Fruit fly (Drosophila melanogaster) whole organism, embryonic: ENCODE results near the gene CG42449.

Experiments
- BEAF-32 ChIP-seq: fragments of 200-800 bp; sonication (Bioruptor generic); optimal IDR thresholded peaks from 3 replicates; lab custom pipeline; 2017; ENCODE audit warnings: missing biosample characterization, missing genetic modification characterization, mild to moderate bottlenecking, moderate library complexity, missing genetic modification reagents
- CG12071 ChIP-seq: fragments of 200-800 bp; sonication (Bioruptor generic); optimal IDR thresholded peaks from 3 replicates; lab custom pipeline; 2018; ENCODE audit warnings: missing biosample characterization, mild to moderate bottlenecking, missing genetic modification characterization
- CG12155 ChIP-seq: fragments of 200-800 bp; sonication (Bioruptor generic); optimal IDR thresholded peaks from 3 replicates; lab custom pipeline; 2016; ENCODE audit warnings: missing biosample characterization, missing genetic modification characterization
- CG14710 ChIP-seq: fragments of 200-800 bp; sonication (Bioruptor generic); optimal IDR thresholded peaks from 3 replicates; lab custom pipeline; 2019; ENCODE audit warnings: missing biosample characterization, mild to moderate bottlenecking, missing genetic modification characterization, moderate library complexity
- CG14860 ChIP-seq: fragments of 200-800 bp; sonication (Bioruptor generic); IDR thresholded peaks from 3 replicates; pipeline ENCODE4 v1.3.6; 2022; ENCODE audit warnings: missing biosample characterization, missing genetic modification characterization; ENCODE audit not compliant: partially characterized antibody
- CG15696 ChIP-seq: fragments of 200-800 bp; sonication (Bioruptor generic); optimal IDR thresholded peaks from 2 replicates; lab custom pipeline; 2019; ENCODE audit warnings: missing biosample characterization, mild to moderate bottlenecking, missing genetic modification characterization, moderate library complexity
- CG1602 ChIP-seq: fragments of 200-800 bp; sonication (Bioruptor generic); optimal IDR thresholded peaks from 3 replicates; lab custom pipeline; 2016; ENCODE audit warnings: missing biosample characterization, missing genetic modification characterization
- CG18011 ChIP-seq: fragments of 200-800 bp; sonication (Bioruptor generic); optimal IDR thresholded peaks from 2 replicates; lab custom pipeline; 2017; ENCODE audit warnings: missing biosample characterization, missing genetic modification characterization, mild to moderate bottlenecking, moderate library complexity, missing genotype
- CG2199 ChIP-seq: fragments of 200-800 bp; sonication (Bioruptor generic); IDR thresholded peaks from 3 replicates; pipeline ENCODE4 v1.3.6; 2022; ENCODE audit warnings: missing biosample characterization, missing genetic modification characterization
- CG30431 ChIP-seq: fragments of 200-800 bp; sonication (Bioruptor generic); optimal IDR thresholded peaks from 2 replicates; lab custom pipeline; 2017; ENCODE audit warnings: missing biosample characterization, missing genetic modification characterization
- CG4282 ChIP-seq: fragments of 200-800 bp; sonication (Bioruptor generic); optimal IDR thresholded peaks from 2 replicates; lab custom pipeline; 2016; ENCODE audit warnings: missing biosample characterization, missing genetic modification characterization
- CG6683 ChIP-seq: fragments of 200-800 bp; sonication (Bioruptor generic); optimal IDR thresholded peaks from 2 replicates; lab custom pipeline; 2017; ENCODE audit warnings: missing biosample characterization, mild to moderate bottlenecking, missing genetic modification characterization, missing genetic modification reagents
- CG6791 ChIP-seq: fragments of 200-800 bp; sonication (Bioruptor generic); IDR thresholded peaks from 3 replicates; pipeline ENCODE4 v1.3.6; 2022; ENCODE audit warnings: missing biosample characterization, missing genetic modification characterization; ENCODE audit not compliant: partially characterized antibody
- CG7357 ChIP-seq: fragments of 200-800 bp; sonication (Bioruptor generic); IDR thresholded peaks from 3 replicates; pipeline ENCODE4 v1.3.6; 2022; ENCODE audit warnings: missing biosample characterization, missing genetic modification characterization
- CG8924 ChIP-seq: fragments of 200-800 bp; optimal IDR thresholded peaks from 3 replicates; lab custom pipeline; 2019; ENCODE audit warnings: missing biosample characterization, mild to moderate bottlenecking, missing genetic modification characterization, moderate library complexity
- CG9609 ChIP-seq: fragments of 200-800 bp; sonication (Bioruptor generic); optimal IDR thresholded peaks from 3 replicates; lab custom pipeline; 2016; ENCODE audit warnings: missing biosample characterization, missing genetic modification characterization
- D ChIP-seq, 2 experiments: fragments of 200-800 bp in 1 of 2; fragments of >200 bp in 1 of 2; sonication (Bioruptor generic) in 1 of 2; optimal IDR thresholded peaks; 2 replicates in 1 of 2; 3 replicates in 1 of 2; lab custom pipeline; 2017; ENCODE audit warnings: mild to moderate bottlenecking in 1 of 2, missing biosample characterization in 1 of 2, missing genetic modification characterization in 1 of 2, missing genetic modification reagents in 1 of 2
- D19B ChIP-seq: fragments of 200-800 bp; sonication (Bioruptor generic); optimal IDR thresholded peaks from 2 replicates; lab custom pipeline; 2017; ENCODE audit warnings: missing biosample characterization, mild to moderate bottlenecking, missing genetic modification characterization
- Dad ChIP-seq: fragments of 200-800 bp; sonication (Bioruptor generic); optimal IDR thresholded peaks from 3 replicates; lab custom pipeline; 2016; ENCODE audit warnings: missing biosample characterization, missing genetic modification characterization
- Hmx ChIP-seq: fragments of 200-800 bp; sonication (Bioruptor generic); optimal IDR thresholded peaks from 2 replicates; lab custom pipeline; 2016; ENCODE audit warnings: missing biosample characterization, missing genetic modification characterization
- Hr3 ChIP-seq: fragments of 200-800 bp; sonication (Bioruptor generic); optimal IDR thresholded peaks from 3 replicates; lab custom pipeline; 2016; ENCODE audit warnings: missing biosample characterization, missing genetic modification characterization
- MTF-1 ChIP-seq: fragments of 200-800 bp; sonication (Bioruptor generic); optimal IDR thresholded peaks from 2 replicates; lab custom pipeline; 2018; ENCODE audit warnings: missing biosample characterization, mild to moderate bottlenecking, missing genetic modification characterization, borderline replicate concordance
- Meics ChIP-seq: fragments of 200-800 bp; sonication (Bioruptor generic); optimal IDR thresholded peaks from 2 replicates; lab custom pipeline; 2017; ENCODE audit warnings: missing biosample characterization, mild to moderate bottlenecking, missing genetic modification characterization
- Sin3A ChIP-seq: fragments of >200 bp; optimal IDR thresholded peaks from 2 replicates; lab custom pipeline; 2018
- Stat92E ChIP-seq, 3 experiments: fragments of >200 bp in 2 of 3; fragments of 200-800 bp in 1 of 3; sonication (Bioruptor generic) in 1 of 3; optimal IDR thresholded peaks; 2 replicates each; lab custom pipeline; 2017 to 2019; ENCODE audit warnings: missing biosample characterization in 3 of 3, missing genetic modification characterization in 3 of 3, mild to moderate bottlenecking in 1 of 3, moderate library complexity in 1 of 3
- Xbp1 ChIP-seq: fragments of 200-800 bp; sonication (Bioruptor generic); optimal IDR thresholded peaks from 3 replicates; lab custom pipeline; 2016; ENCODE audit warnings: missing biosample characterization, mild to moderate bottlenecking, missing genetic modification characterization
- btn ChIP-seq: fragments of 200-800 bp; sonication (Bioruptor generic); optimal IDR thresholded peaks from 2 replicates; lab custom pipeline; 2016; ENCODE audit warnings: missing biosample characterization, missing genetic modification characterization
- cad ChIP-seq: fragments of >200 bp; optimal IDR thresholded peaks from 2 replicates; lab custom pipeline; 2017; ENCODE audit warnings: missing biosample characterization, missing genetic modification characterization
- cas ChIP-seq: fragments of 200-800 bp; sonication (Bioruptor generic); IDR thresholded peaks from 2 replicates; pipeline ENCODE4 v1.3.6; 2022; ENCODE audit warnings: missing biosample characterization, missing genetic modification characterization
- cato ChIP-seq: fragments of 200-800 bp; sonication (Bioruptor generic); optimal IDR thresholded peaks from 2 replicates; lab custom pipeline; 2016; ENCODE audit warnings: missing biosample characterization, missing genetic modification characterization, borderline replicate concordance
- dati ChIP-seq: fragments of 200-800 bp; sonication (Bioruptor generic); IDR thresholded peaks from 2 replicates; pipeline ENCODE4 v1.3.6; 2022; ENCODE audit warnings: missing biosample characterization, missing genetic modification characterization
- dmrt11E ChIP-seq: fragments of 200-800 bp; sonication (Bioruptor generic); optimal IDR thresholded peaks from 3 replicates; lab custom pipeline; 2018; ENCODE audit warnings: missing biosample characterization, mild to moderate bottlenecking, missing genetic modification characterization, moderate library complexity
- ewg ChIP-seq: fragments of 200-800 bp; sonication (Bioruptor generic); optimal IDR thresholded peaks from 3 replicates; lab custom pipeline; 2017; ENCODE audit warnings: mild to moderate bottlenecking, missing biosample characterization, missing genetic modification reagents, missing genetic modification characterization
- fd96Cb ChIP-seq: fragments of 200-800 bp; sonication (Bioruptor generic); optimal IDR thresholded peaks from 2 replicates; lab custom pipeline; 2018; ENCODE audit warnings: missing biosample characterization, mild to moderate bottlenecking, missing genetic modification characterization, moderate library complexity
- insv ChIP-seq, 2 experiments: fragments of 200-800 bp; sonication (Bioruptor generic); optimal IDR thresholded peaks; 3 replicates each; lab custom pipeline; 2016 to 2018; ENCODE audit warnings: missing biosample characterization in 2 of 2, missing genetic modification characterization in 2 of 2
- jigr1 ChIP-seq: fragments of 200-800 bp; sonication (Bioruptor generic); IDR thresholded peaks from 3 replicates; pipeline ENCODE4 v1.3.6; 2022; ENCODE audit warnings: missing biosample characterization, missing genetic modification characterization
- ken ChIP-seq: fragments of 200-800 bp; sonication (Bioruptor generic); IDR thresholded peaks from 3 replicates; pipeline ENCODE4 v1.3.6; 2022; ENCODE audit warnings: missing biosample characterization, missing genetic modification characterization
- lab ChIP-seq: fragments of 200-800 bp; sonication (Bioruptor generic); optimal IDR thresholded peaks from 3 replicates; lab custom pipeline; 2017; ENCODE audit warnings: missing biosample characterization, missing genetic modification characterization, mild to moderate bottlenecking, moderate library complexity, missing genetic modification reagents
- prd ChIP-seq, 3 experiments: fragments of >200 bp in 2 of 3; fragments of 200-800 bp in 1 of 3; sonication (Bioruptor generic) in 1 of 3; optimal IDR thresholded peaks in 2 of 3; IDR thresholded peaks in 1 of 3; 2 replicates in 2 of 3; 3 replicates in 1 of 3; pipeline versions ENCODE4 v1.3.6 to Lab custom; 2017 to 2022; ENCODE audit warnings: missing biosample characterization in 1 of 3, missing genetic modification characterization in 1 of 3
- pros ChIP-seq: fragments of 200-800 bp; sonication (Bioruptor generic); optimal IDR thresholded peaks from 3 replicates; lab custom pipeline; 2019; ENCODE audit warnings: missing biosample characterization, mild to moderate bottlenecking, missing genetic modification characterization, moderate library complexity
- pzg ChIP-seq: fragments of 200-800 bp; sonication (Bioruptor generic); optimal IDR thresholded peaks from 3 replicates; lab custom pipeline; 2018; ENCODE audit warnings: missing biosample characterization, mild to moderate bottlenecking, missing genetic modification characterization, moderate library complexity
- run ChIP-seq: fragments of 200-800 bp; sonication (Bioruptor generic); optimal IDR thresholded peaks from 3 replicates; lab custom pipeline; 2018; ENCODE audit warnings: missing biosample characterization, mild to moderate bottlenecking, missing genetic modification characterization
- sob ChIP-seq: fragments of 200-800 bp; sonication (Bioruptor generic); IDR thresholded peaks from 2 replicates; pipeline ENCODE4 v1.3.6; 2022; ENCODE audit warnings: missing biosample characterization, missing genetic modification characterization
- stc ChIP-seq: fragments of 200-800 bp; sonication (Bioruptor generic); IDR thresholded peaks from 2 replicates; pipeline ENCODE4 v1.3.6; 2022; ENCODE audit warnings: missing biosample characterization, missing genetic modification characterization
- trem ChIP-seq: fragments of 200-800 bp; optimal IDR thresholded peaks from 3 replicates; lab custom pipeline; 2019; ENCODE audit warnings: missing biosample characterization, mild to moderate bottlenecking, missing genetic modification characterization, moderate library complexity
- unc-4 ChIP-seq: fragments of 200-800 bp; sonication (Bioruptor generic); IDR thresholded peaks from 2 replicates; pipeline ENCODE4 v1.3.6; 2022; ENCODE audit warnings: missing biosample characterization, missing genetic modification characterization; ENCODE audit not compliant: partially characterized antibody
- z ChIP-seq: fragments of 200-800 bp; sonication (Bioruptor generic); IDR thresholded peaks from 3 replicates; pipeline ENCODE4 v1.3.6; 2022; ENCODE audit warnings: missing biosample characterization, missing genetic modification characterization
- zen ChIP-seq: fragments of 200-800 bp; sonication (Bioruptor generic); optimal IDR thresholded peaks from 3 replicates; lab custom pipeline; 2018; ENCODE audit warnings: missing biosample characterization, mild to moderate bottlenecking, missing genetic modification characterization, moderate library complexity

The CG42449 gene

DNA sequence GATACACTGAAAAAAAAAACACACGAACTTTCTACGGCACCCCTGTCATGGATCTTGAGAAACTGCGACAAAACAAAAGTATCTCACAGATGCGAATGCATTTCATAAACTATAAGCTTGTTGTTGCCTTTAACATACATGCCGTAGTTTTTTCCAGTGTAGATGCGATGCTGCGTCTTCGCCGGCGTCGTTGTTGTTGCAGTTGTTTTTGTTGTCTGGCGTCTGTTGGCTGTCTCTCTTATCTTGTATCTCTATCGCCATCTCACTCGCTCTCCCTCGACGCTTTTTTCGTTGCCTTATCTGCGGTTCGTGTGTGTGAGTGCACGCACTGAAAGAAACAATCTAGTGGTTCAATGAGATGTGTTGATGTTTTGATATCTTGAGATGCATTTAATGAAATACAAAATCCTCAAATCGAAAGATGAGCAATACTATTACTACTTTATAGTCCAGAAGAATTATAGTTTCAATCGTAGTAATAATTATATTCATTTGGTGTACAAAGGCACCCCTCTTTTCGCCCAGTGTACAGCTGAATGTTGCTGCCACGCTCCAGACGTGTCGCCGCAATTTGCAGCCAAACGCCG, 13.5 kb downstream of the CG42449 start (continued):
- TF ChIP-seq trem (tag; lab: Kevin White, UChicago) (peak; percentile 82), CG14860 (no peak), CG9609 (GFP tag; lab: Kevin White, UChicago) (peak; percentile 98), lab (GFP tag; lab: Kevin White, UChicago) (peak; percentile 95), stc (GFP tag; lab: Robert Waterston, UW) (peak; percentile 93), MTF-1 (GFP tag; lab: Kevin White, UChicago) (peak; percentile 87), Xbp1 (GFP tag; lab: Kevin White, UChicago) (peak; percentile 97), Hr3 (peak; percentile 95), z (GFP tag; lab: Robert Waterston, UW) (peak; percentile 56; the same call in 1 of the 3 replicates), ewg (peak; percentile 92), Stat92E (GFP tag; optimal IDR thresholded peaks at IDR 0.05; lab: Kevin White, UChicago) (peak in 1 of 3 experiments; percentile 80), btn (GFP tag; lab: Kevin White, UChicago) (peak; percentile 97), CG6683 (GFP tag; lab: Kevin White, UChicago) (peak; percentile 87), ken (GFP tag; lab: Robert Waterston, UW) (peak; percentile 97), CG12071 (peak; percentile 94), insv (GFP tag; optimal IDR thresholded peaks at IDR 0.05; lab: Kevin White, UChicago) (peak; percentile 50 to 69), pzg (peak; percentile 14), CG30431 (GFP tag; lab: Kevin White, UChicago) (peak; percentile 97), cato (GFP tag; lab: Kevin White, UChicago) (peak; percentile 92), fd96Cb (tag; lab: Kevin White, UChicago) (peak; percentile 95), Hmx (GFP tag; lab: Kevin White, UChicago) (peak; percentile 91), D19B (GFP tag; lab: Kevin White, UChicago) (peak; percentile 63), CG14710 (peak; percentile 94), sob (GFP tag; lab: Robert Waterston, UW) (peak; percentile 96), dmrt11E (tag; lab: Kevin White, UChicago) (peak; percentile 96), CG2199 (GFP tag; lab: Robert Waterston, UW) (peak; percentile 97), CG8924 (peak; percentile 77), CG4282 (GFP tag; lab: Kevin White, UChicago) (peak; percentile 96), cas (GFP tag; lab: Robert Waterston, UW) (peak; percentile 75), Meics (GFP tag; lab: Kevin White, UChicago) (peak; percentile 94), prd (optimal IDR thresholded peaks at IDR 0.05; lab: Kevin White, UChicago) (no peak), prd (GFP tag; IDR thresholded peaks at IDR 0.05; lab: Robert Waterston, UW) (peak; percentile 98), CG7357 (GFP tag; lab: Robert Waterston, UW) (peak; percentile 88), CG15696 (peak; percentile 97), CG6791 (GFP tag; lab: Robert Waterston, UW) (no peak), Sin3A (lab: Kevin White, UChicago) (no peak), cad (GFP tag; lab: Kevin White, UChicago) (no peak), run (tag; lab: Kevin White, UChicago) (peak; percentile 62), jigr1 (peak; percentile 83), Dad (GFP tag; lab: Kevin White, UChicago) (peak; percentile 97), dati (GFP tag; lab: Robert Waterston, UW) (peak; percentile 94), CG12155 (GFP tag; lab: Kevin White, UChicago) (peak; percentile 95), CG1602 (GFP tag; lab: Kevin White, UChicago) (peak; percentile 96), D (optimal IDR thresholded peaks at IDR 0.05; lab: Kevin White, UChicago) (no peak), D (GFP tag; optimal IDR thresholded peaks at IDR 0.05; lab: Kevin White, UChicago) (peak; percentile 97), BEAF-32 (no peak), zen (tag; lab: Kevin White, UChicago) (peak; percentile 95), unc-4 (GFP tag; lab: Robert Waterston, UW) (no peak), pros (GFP tag; lab: Kevin White, UChicago) (peak; percentile 62), CG18011 (GFP tag; lab: Kevin White, UChicago) (peak; percentile 67)
